Worm (Caenorhabditis elegans): Measurements from ENCODE around the gene glo-3.

Gene glo-3

DNA sequence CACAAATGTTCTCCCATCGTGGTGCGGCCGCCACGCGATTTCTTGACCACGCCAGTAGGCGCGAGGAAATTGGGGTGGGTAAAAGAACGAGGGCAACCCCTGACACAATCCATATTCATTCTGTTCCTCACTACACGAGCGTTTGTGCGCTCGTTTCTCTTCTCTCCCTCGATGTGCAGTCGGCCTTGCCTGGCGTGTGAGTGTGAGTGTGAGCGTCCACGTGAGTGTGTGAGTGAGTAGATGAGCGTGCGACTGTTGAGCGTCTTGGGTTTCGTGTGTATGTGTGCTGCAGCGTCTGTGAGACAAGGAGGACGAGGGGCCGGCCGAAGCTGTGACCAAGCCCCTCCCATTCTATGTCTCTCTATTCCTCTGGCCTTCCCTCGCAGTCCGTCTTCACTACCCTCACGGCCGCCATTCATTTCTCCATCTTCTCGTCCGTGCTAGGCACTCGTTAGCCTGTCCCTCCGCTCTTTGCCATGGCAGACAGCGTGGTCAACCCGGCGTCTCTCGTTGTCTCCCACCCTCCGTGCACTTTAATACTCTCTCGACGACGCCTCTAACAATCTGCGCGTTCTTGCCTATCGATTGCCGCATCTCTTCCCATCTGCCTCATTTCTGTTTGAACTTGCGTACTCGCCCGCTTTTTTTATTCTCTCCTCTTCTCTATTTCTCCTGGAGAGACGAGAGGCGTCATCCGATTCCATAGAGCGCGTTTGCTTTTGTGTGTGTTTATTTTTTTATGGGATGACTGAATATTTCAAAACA, 35.1 kb downstream of the glo-3 start (continued):
- TF ChIP-seq lin-39 (tag; optimal IDR thresholded peaks at IDR 0.05) (peak; percentile 33), nhr-21 (tag; optimal IDR thresholded peaks at IDR 0.05) (peak; percentile 95), R02D3.7 (tag; optimal IDR thresholded peaks at IDR 0.05) (no peak), gmeb-1 (tag; optimal IDR thresholded peaks at IDR 0.05) (peak; percentile 67), dmd-4 (tag; optimal IDR thresholded peaks at IDR 0.05) (no peak), elt-1 (tag; optimal IDR thresholded peaks at IDR 0.05) (no peak), skn-1 (tag; optimal IDR thresholded peaks at IDR 0.05) (peak; percentile 47), nhr-12 (tag; optimal IDR thresholded peaks at IDR 0.05) (no peak), snpc-4 (tag; optimal IDR thresholded peaks at IDR 0.05) (peak; percentile 59), ztf-4 (tag; optimal IDR thresholded peaks at IDR 0.05) (peak; percentile 53), F13H6.1 (tag; optimal IDR thresholded peaks at IDR 0.05) (peak; percentile 100), mab-5 (tag; optimal IDR thresholded peaks at IDR 0.05) (peak; percentile 88), nhr-11 (tag; optimal IDR thresholded peaks at IDR 0.05) (peak; percentile 68)

DNA sequence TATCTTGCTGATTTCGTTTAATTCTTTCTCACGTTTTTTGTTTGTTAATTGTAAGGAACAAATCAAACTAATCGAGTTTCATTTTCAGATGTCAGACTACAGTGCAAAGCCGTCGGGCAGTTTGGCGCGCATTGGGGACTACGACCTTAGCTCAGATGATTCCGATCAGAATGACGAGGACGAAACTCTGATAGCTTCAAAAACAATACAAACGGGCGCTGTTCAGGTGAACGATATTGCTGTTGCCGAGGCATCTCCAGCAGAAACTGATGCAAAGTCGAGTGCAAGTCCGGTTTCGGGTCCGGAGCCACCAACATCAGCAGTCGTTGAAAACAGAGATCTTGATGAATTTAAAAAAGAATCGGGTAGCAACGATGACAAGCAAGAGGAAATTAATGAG, 35.7 kb downstream of the glo-3 start, which contains the start of gene bet-2:
Gene bet-2, plus strand, starts transcription at position 89 of the 400 bp plus-strand sequence.
- no peak for TF ChIP-seq ZK546.5 (tag; optimal IDR thresholded peaks at IDR 0.05)
- no peak for TF ChIP-seq mdl-1 (tag; optimal IDR thresholded peaks at IDR 0.05)
- no peak for TF ChIP-seq mab-5 (tag; optimal IDR thresholded peaks at IDR 0.05)
- TF ChIP-seq unc-39 (tag; optimal IDR thresholded peaks at IDR 0.05): no peak
- TF ChIP-seq ceh-16 (tag; optimal IDR thresholded peaks at IDR 0.05): no peak
- no peak for TF ChIP-seq nhr-77 (tag; optimal IDR thresholded peaks at IDR 0.05)

DNA sequence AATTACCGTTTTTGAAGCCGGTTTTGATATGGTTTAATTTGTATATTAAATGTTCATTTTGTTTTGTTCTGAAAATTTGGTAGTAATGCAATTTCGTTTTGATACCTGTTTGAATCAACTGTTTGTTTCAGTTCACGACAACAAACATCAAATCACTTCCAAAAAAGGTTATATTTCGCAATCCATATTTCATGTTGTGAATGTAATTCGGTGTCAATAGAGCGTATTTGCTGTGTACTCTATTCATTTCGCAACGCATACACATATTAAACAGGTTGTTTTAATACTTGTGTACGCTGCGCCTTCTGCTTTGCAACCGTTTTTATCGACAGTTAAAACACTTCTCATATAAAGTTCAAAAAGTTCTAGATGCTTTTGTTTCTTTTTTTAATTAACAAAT, 42.9 kb downstream of the glo-3 start:
- no peak for TF ChIP-seq nhr-237 (tag; optimal IDR thresholded peaks at IDR 0.05)
- TF ChIP-seq unc-39 (tag; optimal IDR thresholded peaks at IDR 0.05): no peak
- no peak for TF ChIP-seq ama-1 (optimal IDR thresholded peaks at IDR 0.05)
- TF ChIP-seq snpc-4 (tag; optimal IDR thresholded peaks at IDR 0.05): peak; percentile 9
- peak; percentile 77 for TF ChIP-seq crh-2 (tag; optimal IDR thresholded peaks at IDR 0.05)
- no peak for TF ChIP-seq skn-1 (tag; optimal IDR thresholded peaks at IDR 0.05)
- peak; percentile 37 to 62 for TF ChIP-seq lsy-2 (tag; optimal IDR thresholded peaks at IDR 0.05)
- peak; percentile 22 for TF ChIP-seq gmeb-1 (tag; optimal IDR thresholded peaks at IDR 0.05)
- peak; percentile 29 for TF ChIP-seq ceh-82 (tag; optimal IDR thresholded peaks at IDR 0.05)
- TF ChIP-seq mbf-1 (tag; optimal IDR thresholded peaks at IDR 0.05): no peak
- TF ChIP-seq ztf-11 (tag; optimal IDR thresholded peaks at IDR 0.05): no peak
- peak; percentile 78 for TF ChIP-seq sma-9 (GFP tag; optimal IDR thresholded peaks at IDR 0.05)
- TF ChIP-seq sma-9 (tag; optimal IDR thresholded peaks at IDR 0.05): no peak
- no peak for TF ChIP-seq R02D3.7 (tag; optimal IDR thresholded peaks at IDR 0.05)
- TF ChIP-seq zag-1 (tag; optimal IDR thresholded peaks at IDR 0.05): peak; percentile 21
- no peak for TF ChIP-seq mab-5 (tag; optimal IDR thresholded peaks at IDR 0.05)
- no peak for TF ChIP-seq nhr-77 (tag; optimal IDR thresholded peaks at IDR 0.05)
- no peak for TF ChIP-seq aly-2 (tag; optimal IDR thresholded peaks at IDR 0.05)
- TF ChIP-seq C34F6.9 (tag; optimal IDR thresholded peaks at IDR 0.05): peak; percentile 92
- TF ChIP-seq fos-1 (tag; optimal IDR thresholded peaks at IDR 0.05): peak; percentile 73
- TF ChIP-seq F13H6.1 (tag; optimal IDR thresholded peaks at IDR 0.05): no peak
- peak; percentile 25 for TF ChIP-seq sem-4 (tag; optimal IDR thresholded peaks at IDR 0.05)
- peak; percentile 82 for TF ChIP-seq nhr-25 (tag; optimal IDR thresholded peaks at IDR 0.05)
- peak; percentile 54 for TF ChIP-seq sma-3 (GFP tag; optimal IDR thresholded peaks at IDR 0.05)
- TF ChIP-seq ztf-4 (tag; optimal IDR thresholded peaks at IDR 0.05): no peak
- TF ChIP-seq nhr-21 (tag; optimal IDR thresholded peaks at IDR 0.05): peak; percentile 38
- TF ChIP-seq nhr-6 (tag; optimal IDR thresholded peaks at IDR 0.05): peak; percentile 54
- peak; percentile 16 for TF ChIP-seq lin-13 (GFP tag; optimal IDR thresholded peaks at IDR 0.05)
- peak; percentile 93 for TF ChIP-seq unc-55 (GFP tag; optimal IDR thresholded peaks at IDR 0.05)
- TF ChIP-seq unc-62 (GFP tag; optimal IDR thresholded peaks at IDR 0.05): no peak
- peak; percentile 89 for TF ChIP-seq nhr-129 (tag; optimal IDR thresholded peaks at IDR 0.05)
- peak; percentile 38 for TF ChIP-seq blmp-1 (tag; optimal IDR thresholded peaks at IDR 0.05; ENCODE audit: insufficient read depth)
